Worm (Caenorhabditis elegans) whole organism, young adult: ENCODE measurements around the gene dao-3.

Experiments
- F39B2.1 ChIP-seq: fragments of 200-800 bp; sonication (Bioruptor generic); IDR thresholded peaks from 2 replicates; pipeline ENCODE4 v1.3.6; 2022; ENCODE audit warnings: missing genetic modification reagents, missing genetic modification characterization, missing compliant biosample characterization
- K12H6.12 ChIP-seq: fragments of 200-800 bp; sonication (Bioruptor generic); optimal IDR thresholded peaks from 2 replicates; lab custom pipeline; 2018; ENCODE audit warnings: mild to moderate bottlenecking, missing genetic modification characterization, missing compliant biosample characterization
- dpff-1 ChIP-seq: sonication (generic microtip); optimal IDR thresholded peaks from 2 replicates; lab custom pipeline; 2017; ENCODE audit warnings: mild to moderate bottlenecking, missing genetic modification characterization, missing compliant biosample characterization
- dpl-1 ChIP-seq: fragments of 150-350 bp; optimal IDR thresholded peaks from 2 replicates; lab custom pipeline; 2014; ENCODE audit warnings: missing biosample characterization, missing genetic modification reagents, missing genetic modification characterization
- lsl-1 ChIP-seq: fragments of 200-800 bp; sonication (Bioruptor generic); optimal IDR thresholded peaks from 2 replicates; lab custom pipeline; 2018; ENCODE audit warnings: mild to moderate bottlenecking, missing genetic modification characterization, moderate library complexity, missing compliant biosample characterization
- rpc-1 ChIP-seq, 2 experiments: fragments of 150-350 bp in 1 of 2; sonication (generic microtip) in 1 of 2; optimal IDR thresholded peaks; 2 replicates each; lab custom pipeline; 2014 to 2018; ENCODE audit warnings: missing biosample characterization in 1 of 2, missing genetic modification characterization in 1 of 2, missing genetic modification reagents in 1 of 2, missing genotype in 1 of 2

- no peak for TF ChIP-seq F39B2.1 (GFP tag; lab: Robert Waterston, UW)
- no peak for TF ChIP-seq dpff-1 (tag; lab: Kevin White, UChicago)
- no peak for TF ChIP-seq K12H6.12 (tag; lab: Kevin White, UChicago)
- no peak for TF ChIP-seq dpl-1 (GFP tag; lab: Kevin White, UChicago)
- TF ChIP-seq rpc-1 (optimal IDR thresholded peaks at IDR 0.05; lab: Kevin White, UChicago): no peak
- no peak for TF ChIP-seq rpc-1 (tag; optimal IDR thresholded peaks at IDR 0.05; lab: Kevin White, UChicago)
- TF ChIP-seq lsl-1 (GFP tag; lab: Kevin White, UChicago): no peak
Measured at ce11 chrX:8077748-8078147, 8.6 kb downstream of the dao-3 start, which contains the start of gene C46F2.1.
